Fruit fly (Drosophila melanogaster): ENCODE data around the gene CycT.

The CycT gene

dm6 chr3L:17529511-17530194 is 27.9 kb downstream of the CycT start, which contains the start of the genes Edc3 and Nedd4 (continued):
- TF ChIP-seq Myb (GFP tag; optimal IDR thresholded peaks at IDR 0.05), result no peak
- no peak for TF ChIP-seq Gug (GFP tag; IDR thresholded peaks at IDR 0.05)
- TF ChIP-seq eve (GFP tag; optimal IDR thresholded peaks at IDR 0.05), result no peak
- no peak for TF ChIP-seq Hand (GFP tag; optimal IDR thresholded peaks at IDR 0.05)
- peak; percentile 32 for TF ChIP-seq grau (tag; optimal IDR thresholded peaks at IDR 0.05)
- TF ChIP-seq ara (GFP tag; IDR thresholded peaks at IDR 0.05), result no peak
- TF ChIP-seq Scr (GFP tag; IDR thresholded peaks at IDR 0.05; ENCODE audit: partially characterized antibody), result peak; percentile 28; the same call in 1 of the 2 replicates
- no peak for TF ChIP-seq Mad (GFP tag; optimal IDR thresholded peaks at IDR 0.05)
- TF ChIP-seq CG7786 (GFP tag; optimal IDR thresholded peaks at IDR 0.05), result no peak
- TF ChIP-seq CG9609 (GFP tag; optimal IDR thresholded peaks at IDR 0.05), result no peak
- peak; percentile 65 for TF ChIP-seq nmo (GFP tag; optimal IDR thresholded peaks at IDR 0.05)
- no peak for TF ChIP-seq CG42726 (GFP tag; IDR thresholded peaks at IDR 0.05; ENCODE audit: partially characterized antibody)
- TF ChIP-seq HLH3B (GFP tag; IDR thresholded peaks at IDR 0.05), result no peak
- no peak for TF ChIP-seq Tbp (GFP tag; optimal IDR thresholded peaks at IDR 0.05)
- no peak for TF ChIP-seq CG1602 (GFP tag; optimal IDR thresholded peaks at IDR 0.05)
- no peak for TF ChIP-seq disco-r (GFP tag; optimal IDR thresholded peaks at IDR 0.05)
- peak; percentile 46 for TF ChIP-seq CG10147 (GFP tag; optimal IDR thresholded peaks at IDR 0.05)
- no peak for TF ChIP-seq ap (GFP tag; IDR thresholded peaks at IDR 0.05)
- TF ChIP-seq CG3726 (GFP tag; IDR thresholded peaks at IDR 0.05), result no peak
- TF ChIP-seq GATAe (GFP tag; conservative IDR thresholded peaks at IDR 0.05), result no peak
- no peak for TF ChIP-seq CG8089 (GFP tag; optimal IDR thresholded peaks at IDR 0.05)
- TF ChIP-seq rib (GFP tag; IDR thresholded peaks at IDR 0.05), result no peak
- no peak for TF ChIP-seq CG2199 (GFP tag; IDR thresholded peaks at IDR 0.05)
- peak; percentile 2 for TF ChIP-seq Spps (tag; optimal IDR thresholded peaks at IDR 0.05)
- peak; percentile 45 for TF ChIP-seq Sin3A (optimal IDR thresholded peaks at IDR 0.05)
- TF ChIP-seq btn (GFP tag; optimal IDR thresholded peaks at IDR 0.05), result no peak
- no peak for TF ChIP-seq dmrt99B (tag; optimal IDR thresholded peaks at IDR 0.05)
- TF ChIP-seq NC2α (GFP tag; optimal IDR thresholded peaks at IDR 0.05), result no peak
- TF ChIP-seq Adf1 (GFP tag; IDR thresholded peaks at IDR 0.05), result no peak
- no peak for TF ChIP-seq onecut (GFP tag; IDR thresholded peaks at IDR 0.05)
- TF ChIP-seq al (GFP tag; IDR thresholded peaks at IDR 0.05), result no peak
- no peak for TF ChIP-seq ham (GFP tag; IDR thresholded peaks at IDR 0.05)
- TF ChIP-seq tio (GFP tag; optimal IDR thresholded peaks at IDR 0.05), result no peak
- no peak for TF ChIP-seq Ptx1 (GFP tag; IDR thresholded peaks at IDR 0.05)
- no peak for TF ChIP-seq Lpt (GFP tag; optimal IDR thresholded peaks at IDR 0.05)
- no peak for TF ChIP-seq nom (GFP tag; optimal IDR thresholded peaks at IDR 0.05)
- TF ChIP-seq CG8924 (tag; optimal IDR thresholded peaks at IDR 0.05), result peak; percentile 65
- no peak for TF ChIP-seq CG1529 (GFP tag; optimal IDR thresholded peaks at IDR 0.05)
- no peak for TF ChIP-seq twi (tag; optimal IDR thresholded peaks at IDR 0.05)
- TF ChIP-seq CG32772 (GFP tag; IDR thresholded peaks at IDR 0.05), result no peak
- no peak for TF ChIP-seq ro (GFP tag; IDR thresholded peaks at IDR 0.05)
- TF ChIP-seq az2 (GFP tag; optimal IDR thresholded peaks at IDR 0.05), result no peak
- TF ChIP-seq CG15011 (GFP tag; optimal IDR thresholded peaks at IDR 0.05), result no peak
- no peak for TF ChIP-seq CG2875 (GFP tag; optimal IDR thresholded peaks at IDR 0.05)
- TF ChIP-seq CG7963 (GFP tag; IDR thresholded peaks at IDR 0.05; ENCODE audit: partially characterized antibody), result no peak
- no peak for TF ChIP-seq sob (GFP tag; IDR thresholded peaks at IDR 0.05)
- no peak for TF ChIP-seq sc (optimal IDR thresholded peaks at IDR 0.05)
- TF ChIP-seq sc (GFP tag; optimal IDR thresholded peaks at IDR 0.05), result no peak
- TF ChIP-seq slou (GFP tag; optimal IDR thresholded peaks at IDR 0.05), result no peak
- TF ChIP-seq CG17359 (tag; optimal IDR thresholded peaks at IDR 0.05), result no peak
- peak; percentile 54 for TF ChIP-seq scrt (GFP tag; optimal IDR thresholded peaks at IDR 0.05)
- no peak for TF ChIP-seq repo (GFP tag; optimal IDR thresholded peaks at IDR 0.05)
